Fruit fly (Drosophila melanogaster) whole organism, prepupa: ENCODE results near the gene aux.
A peak's percentile ranks its signal among the peaks of the same experiment; 100 is the strongest.
"Not testable (repeated sequence)": the region's sequence is repeated elsewhere in the genome, so short reads cannot be mapped to it uniquely, and the experiment has no call there.

Experiments used
- Blimp-1 ChIP-seq: fragments of 200-800 bp; sonication (Bioruptor generic); optimal IDR thresholded peaks from 3 replicates; lab custom pipeline; 2017; ENCODE audit warnings: missing biosample characterization, missing genetic modification characterization, mild to moderate bottlenecking, moderate library complexity, missing genetic modification reagents
- CG10669 ChIP-seq: fragments of 200-800 bp; sonication (Bioruptor generic); optimal IDR thresholded peaks from 3 replicates; lab custom pipeline; 2018; ENCODE audit warnings: missing biosample characterization, mild to moderate bottlenecking, missing genetic modification characterization, moderate library complexity
- CG11762 ChIP-seq: fragments of 200-800 bp; sonication (Bioruptor generic); optimal IDR thresholded peaks from 3 replicates; lab custom pipeline; 2016; ENCODE audit warnings: missing biosample characterization, missing genetic modification characterization; ENCODE audit not compliant: insufficient read depth
- CG11902 ChIP-seq: fragments of 200-800 bp; sonication (Bioruptor generic); optimal IDR thresholded peaks from 3 replicates; lab custom pipeline; 2016; ENCODE audit warnings: missing biosample characterization, missing genetic modification characterization
- CG16779 ChIP-seq: fragments of 200-800 bp; sonication (Bioruptor generic); optimal IDR thresholded peaks from 3 replicates; lab custom pipeline; 2017; ENCODE audit warnings: missing biosample characterization, mild to moderate bottlenecking, missing genetic modification characterization
- CG3032 ChIP-seq: fragments of 200-800 bp; optimal IDR thresholded peaks from 2 replicates; lab custom pipeline; 2019; ENCODE audit warnings: missing biosample characterization, mild to moderate bottlenecking, missing genetic modification characterization, moderate library complexity
- CG31627 ChIP-seq: fragments of 200-800 bp; sonication (Bioruptor generic); optimal IDR thresholded peaks from 3 replicates; lab custom pipeline; 2016; ENCODE audit warnings: missing biosample characterization, missing genetic modification characterization
- CG34406 ChIP-seq: fragments of 200-800 bp; sonication (Bioruptor generic); optimal IDR thresholded peaks from 3 replicates; lab custom pipeline; 2016; ENCODE audit warnings: missing biosample characterization, missing genetic modification characterization
- CG3919 ChIP-seq: fragments of 200-800 bp; sonication (Bioruptor generic); optimal IDR thresholded peaks from 3 replicates; lab custom pipeline; 2016; ENCODE audit warnings: missing biosample characterization, missing genetic modification characterization
- CG6163 ChIP-seq: fragments of 200-800 bp; sonication (Bioruptor generic); IDR thresholded peaks from 3 replicates; pipeline ENCODE4 v1.3.6; 2022; ENCODE audit warnings: missing biosample characterization, missing genetic modification characterization
- CG6276 ChIP-seq: fragments of 200-800 bp; sonication (Bioruptor generic); optimal IDR thresholded peaks from 2 replicates; lab custom pipeline; 2017; ENCODE audit warnings: missing biosample characterization, mild to moderate bottlenecking, missing genetic modification characterization
- CG6792 ChIP-seq: fragments of 200-800 bp; sonication (Bioruptor generic); optimal IDR thresholded peaks from 3 replicates; lab custom pipeline; 2016; ENCODE audit warnings: missing biosample characterization, missing genetic modification characterization
- CG6808 ChIP-seq: fragments of 200-800 bp; sonication (Bioruptor generic); optimal IDR thresholded peaks from 3 replicates; lab custom pipeline; 2017; ENCODE audit warnings: missing biosample characterization, missing genetic modification characterization, mild to moderate bottlenecking, moderate library complexity, missing genetic modification reagents
- CG6854 ChIP-seq: fragments of 200-800 bp; sonication (Bioruptor generic); optimal IDR thresholded peaks from 2 replicates; lab custom pipeline; 2017; ENCODE audit warnings: missing biosample characterization, mild to moderate bottlenecking, missing genetic modification characterization
- CG7368 ChIP-seq: fragments of 200-800 bp; sonication (Bioruptor generic); optimal IDR thresholded peaks from 3 replicates; lab custom pipeline; 2016; ENCODE audit warnings: missing biosample characterization, missing genetic modification characterization
- CG8319 ChIP-seq: fragments of 200-800 bp; sonication (Bioruptor generic); optimal IDR thresholded peaks from 3 replicates; lab custom pipeline; 2016; ENCODE audit warnings: missing biosample characterization, missing genetic modification characterization
- Eip75B ChIP-seq: fragments of 200-800 bp; sonication (Bioruptor generic); optimal IDR thresholded peaks from 3 replicates; lab custom pipeline; 2016; ENCODE audit warnings: missing biosample characterization, missing genetic modification characterization
- Eip78C ChIP-seq: fragments of 200-800 bp; sonication (Bioruptor generic); peaks from one replicate; lab custom pipeline; 2016; ENCODE audit warnings: missing biosample characterization, missing genetic modification characterization
- Eip93F ChIP-seq: fragments of 200-800 bp; sonication (Bioruptor generic); optimal IDR thresholded peaks from 2 replicates; lab custom pipeline; 2016; ENCODE audit warnings: missing biosample characterization, mild to moderate bottlenecking, missing genetic modification characterization
- Ets21C ChIP-seq: fragments of 200-800 bp; sonication (Bioruptor generic); optimal IDR thresholded peaks from 3 replicates; lab custom pipeline; 2016; ENCODE audit warnings: missing biosample characterization, missing genetic modification characterization
- Ets96B ChIP-seq: fragments of 200-800 bp; optimal IDR thresholded peaks from 2 replicates; lab custom pipeline; 2019; ENCODE audit warnings: missing biosample characterization, mild to moderate bottlenecking, missing genetic modification characterization, moderate library complexity
- Gug ChIP-seq: fragments of 200-800 bp; sonication (Bioruptor generic); IDR thresholded peaks from 2 replicates; pipeline ENCODE4 v1.3.6; 2022; ENCODE audit warnings: missing biosample characterization, missing genetic modification characterization
- Hr39 ChIP-seq: fragments of 200-800 bp; sonication (Bioruptor generic); optimal IDR thresholded peaks from 2 replicates; lab custom pipeline; 2016; ENCODE audit warnings: missing biosample characterization, missing genetic modification characterization
- Smox ChIP-seq: fragments of 200-800 bp; sonication (Bioruptor generic); optimal IDR thresholded peaks from 3 replicates; lab custom pipeline; 2016; ENCODE audit warnings: missing biosample characterization, missing genetic modification characterization
- Sox102F ChIP-seq: fragments of 200-800 bp; sonication (Bioruptor generic); optimal IDR thresholded peaks from 2 replicates; lab custom pipeline; 2016; ENCODE audit warnings: missing biosample characterization, mild to moderate bottlenecking, missing genetic modification characterization
- Sox15 ChIP-seq: fragments of 200-800 bp; sonication (Bioruptor generic); optimal IDR thresholded peaks from 3 replicates; lab custom pipeline; 2016; ENCODE audit warnings: missing biosample characterization, missing genetic modification characterization
- cyc ChIP-seq: fragments of 200-800 bp; sonication (Bioruptor generic); optimal IDR thresholded peaks from 3 replicates; lab custom pipeline; 2016; ENCODE audit warnings: missing biosample characterization, missing genetic modification characterization
- esn ChIP-seq: fragments of 200-800 bp; sonication (Bioruptor generic); optimal IDR thresholded peaks from 2 replicates; lab custom pipeline; 2016; ENCODE audit warnings: missing biosample characterization, mild to moderate bottlenecking, missing genetic modification characterization, moderate library complexity
- fd59A ChIP-seq: fragments of 200-800 bp; sonication (Bioruptor generic); optimal IDR thresholded peaks from 2 replicates; lab custom pipeline; 2017; ENCODE audit warnings: missing biosample characterization, mild to moderate bottlenecking, missing genetic modification characterization, missing genetic modification reagents
- fd85E ChIP-seq: fragments of 200-800 bp; sonication (Bioruptor generic); optimal IDR thresholded peaks from 3 replicates; lab custom pipeline; 2016; ENCODE audit warnings: missing biosample characterization, missing genetic modification characterization
- fkh ChIP-seq: fragments of 200-800 bp; sonication (Bioruptor generic); optimal IDR thresholded peaks from 3 replicates; lab custom pipeline; 2017; ENCODE audit warnings: missing biosample characterization, mild to moderate bottlenecking, missing genetic modification characterization, moderate library complexity
- spab ChIP-seq: fragments of 200-800 bp; sonication (Bioruptor generic); optimal IDR thresholded peaks from 2 replicates; lab custom pipeline; 2017; ENCODE audit warnings: missing biosample characterization, mild to moderate bottlenecking, missing genetic modification characterization, missing genetic modification reagents
- ss ChIP-seq, 2 experiments: fragments of 200-800 bp; sonication (Bioruptor generic); optimal IDR thresholded peaks; 2 replicates in 1 of 2; 3 replicates in 1 of 2; lab custom pipeline; 2017 to 2018; ENCODE audit warnings: mild to moderate bottlenecking in 2 of 2, missing biosample characterization in 2 of 2, missing genetic modification characterization in 2 of 2, moderate library complexity in 1 of 2
- svp ChIP-seq: fragments of 200-800 bp; sonication (Bioruptor generic); peaks from one replicate; lab custom pipeline; 2016; ENCODE audit warnings: missing biosample characterization, missing genetic modification characterization
- topi ChIP-seq: fragments of 200-800 bp; sonication (Bioruptor generic); optimal IDR thresholded peaks from 3 replicates; lab custom pipeline; 2016; ENCODE audit warnings: missing biosample characterization, missing genetic modification characterization

aux gene

DNA sequence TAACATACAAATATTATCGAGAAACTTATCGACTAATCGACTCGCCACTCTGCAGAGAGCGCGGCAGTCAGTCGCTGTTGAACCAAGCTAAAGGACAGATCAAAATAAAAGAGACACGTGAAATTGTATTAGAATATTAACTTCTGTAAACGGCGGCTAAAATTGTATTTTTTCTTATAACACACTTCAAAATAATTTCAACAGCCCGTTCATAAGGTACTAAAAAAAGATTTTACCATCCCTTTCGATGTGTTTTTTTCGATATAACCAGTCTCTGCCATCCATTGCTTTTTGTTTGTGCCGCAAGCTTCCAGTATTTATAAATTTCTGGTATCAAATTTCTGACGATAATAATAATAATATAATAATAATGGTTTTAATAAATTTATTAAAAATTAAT, at the start of gene aux:
TSS of gene aux (plus strand) at position 301 of the 400 bp plus-strand sequence.
- not testable (repeated sequence) for TF ChIP-seq fd85E; ss (GFP tag; optimal IDR thresholded peaks at IDR 0.05; lab: Kevin White, UChicago); Eip93F (GFP tag; lab: Kevin White, UChicago)

DNA sequence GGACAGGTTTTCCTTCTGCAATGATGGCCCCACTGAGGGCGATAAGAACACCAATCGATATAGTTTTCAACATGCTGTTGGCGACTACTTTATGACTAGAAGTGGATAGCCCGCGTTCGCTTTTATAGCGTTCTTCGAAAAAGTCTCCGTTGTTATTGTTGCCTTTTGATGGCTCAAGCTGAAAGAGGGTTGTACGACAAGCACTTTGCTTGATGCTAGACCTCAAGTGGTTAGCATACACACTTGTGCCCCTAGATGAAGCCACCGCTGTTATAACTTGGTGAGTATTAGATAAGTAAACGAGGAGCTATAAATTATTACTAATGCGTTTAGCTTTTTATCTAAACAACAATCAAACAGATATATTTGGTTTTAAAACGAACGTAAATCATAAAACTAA, 49.4 kb upstream of the aux start, which contains the start of gene CG40198:
TSS of gene CG40198 (minus strand) at position 101 of the 400 bp plus-strand sequence.
- no peak for TF ChIP-seq Eip75B (GFP tag; lab: Kevin White, UChicago)
- no peak for TF ChIP-seq topi (GFP tag; lab: Kevin White, UChicago)
- no peak for TF ChIP-seq Eip78C (GFP tag; lab: Kevin White, UChicago)
- TF ChIP-seq CG11762 (GFP tag; lab: Kevin White, UChicago), result no peak
- TF ChIP-seq CG6792, result no peak

DNA sequence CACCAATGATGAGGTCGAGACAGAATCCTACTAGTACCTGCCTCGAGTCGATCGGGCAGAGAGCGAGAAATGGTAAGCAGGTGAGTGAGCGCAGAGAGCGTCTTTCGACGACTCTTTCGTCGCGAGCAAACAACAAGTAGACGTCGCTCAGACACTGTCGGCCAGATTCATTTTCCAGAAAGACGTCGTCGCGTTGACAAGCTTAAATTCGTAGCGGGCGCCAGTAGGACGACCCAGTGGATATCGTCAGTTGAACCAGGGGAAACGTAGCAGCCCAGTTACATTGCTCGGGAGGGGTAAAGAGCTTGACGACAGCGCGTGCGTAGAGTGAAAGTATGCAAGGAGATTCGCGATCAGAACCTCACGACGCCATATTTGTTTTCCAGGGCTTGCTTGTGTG, 37.1 kb upstream of the aux start, which contains the start of gene CG12581:
TSS of gene CG12581 (plus strand) at position 163 of the 400 bp plus-strand sequence.
- TF ChIP-seq esn, result no peak
- no peak for TF ChIP-seq CG6163 (GFP tag; lab: Robert Waterston, UW)
- no peak for TF ChIP-seq CG7368 (GFP tag; lab: Kevin White, UChicago)
- peak; percentile 37 for TF ChIP-seq fkh (GFP tag; lab: Kevin White, UChicago)
- no peak for TF ChIP-seq Ets96B
- TF ChIP-seq CG11762 (GFP tag; lab: Kevin White, UChicago), result no peak
- peak; percentile 5 for TF ChIP-seq Eip75B (GFP tag; lab: Kevin White, UChicago)
- no peak for TF ChIP-seq CG8319 (GFP tag; lab: Kevin White, UChicago)
- no peak for TF ChIP-seq CG31627 (GFP tag; lab: Kevin White, UChicago)
- peak; percentile 5 for TF ChIP-seq Eip78C (GFP tag; lab: Kevin White, UChicago)
- no peak for TF ChIP-seq CG11902 (GFP tag; lab: Kevin White, UChicago)
- TF ChIP-seq Blimp-1 (GFP tag; lab: Kevin White, UChicago), result peak; percentile 92
- no peak for TF ChIP-seq CG6808 (GFP tag; lab: Kevin White, UChicago)
- peak; percentile 4 for TF ChIP-seq CG6854 (GFP tag; lab: Kevin White, UChicago)
- no peak for TF ChIP-seq Smox
- TF ChIP-seq Sox102F, result peak; percentile 10
- TF ChIP-seq CG3032 (tag; lab: Kevin White, UChicago), result no peak
- TF ChIP-seq ss (GFP tag; optimal IDR thresholded peaks at IDR 0.05; lab: Kevin White, UChicago), result no peak
- no peak for TF ChIP-seq Ets21C (GFP tag; lab: Kevin White, UChicago)

DNA sequence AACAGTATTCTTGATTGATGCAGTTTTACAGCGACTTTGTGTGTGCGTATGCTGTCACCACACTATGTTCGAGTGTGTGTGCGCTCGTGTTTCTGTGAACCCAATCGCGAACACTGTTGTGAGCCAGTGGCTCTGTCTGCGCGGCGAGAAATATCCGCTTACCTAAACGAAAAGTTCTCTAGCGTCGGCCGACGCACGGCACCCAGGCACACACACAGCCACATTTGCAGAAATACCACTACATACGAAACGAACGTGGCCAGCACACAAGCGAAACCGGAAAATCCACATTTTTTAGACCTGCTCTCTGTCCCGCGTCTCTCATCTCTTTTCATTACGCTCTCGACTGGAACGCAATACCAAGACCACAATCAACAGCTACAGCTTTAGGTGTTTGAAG, 36.6 kb upstream of the aux start:
- TF ChIP-seq Eip93F (GFP tag; lab: Kevin White, UChicago) (no peak), Blimp-1 (GFP tag; lab: Kevin White, UChicago) (peak; percentile 44)
- TF ChIP-seq, all 60 proteins: peak for 1

DNA sequence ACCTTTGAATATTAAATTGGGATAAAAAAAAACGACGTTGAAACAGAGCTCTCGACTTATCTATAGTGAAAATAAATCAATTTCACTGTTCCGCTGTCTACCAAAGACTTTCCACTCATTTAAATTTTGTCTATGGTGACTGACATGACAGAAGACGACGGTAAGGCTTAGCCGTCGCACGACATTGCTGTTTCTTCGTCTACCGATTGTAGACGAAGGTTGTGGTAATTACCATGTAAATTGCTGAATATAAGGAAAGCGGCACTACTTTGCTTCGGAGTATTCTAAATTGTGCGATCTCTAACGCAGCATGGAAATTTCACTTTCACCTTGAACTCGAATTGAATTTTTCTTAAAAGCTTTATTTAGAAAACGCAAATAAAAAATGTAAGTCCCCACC, 34.9 kb upstream of the aux start:
- TF ChIP-seq CG3919 (GFP tag; lab: Kevin White, UChicago) (no peak), CG6808 (GFP tag; lab: Kevin White, UChicago) (no peak), cyc (no peak), svp (GFP tag; lab: Kevin White, UChicago) (no peak), CG16779 (tag; lab: Kevin White, UChicago) (no peak), Sox15 (no peak), CG8319 (GFP tag; lab: Kevin White, UChicago) (no peak), fd59A (GFP tag; lab: Kevin White, UChicago) (no peak), Sox102F (no peak), CG34406 (GFP tag; lab: Kevin White, UChicago) (no peak), CG3032 (tag; lab: Kevin White, UChicago) (no peak), Hr39 (GFP tag; lab: Kevin White, UChicago) (no peak), spab (no peak), topi (GFP tag; lab: Kevin White, UChicago) (no peak), Gug (GFP tag; lab: Robert Waterston, UW) (no peak), CG6854 (GFP tag; lab: Kevin White, UChicago) (no peak), Eip78C (GFP tag; lab: Kevin White, UChicago) (no peak), CG6276 (GFP tag; lab: Kevin White, UChicago) (no peak), CG10669 (GFP tag; lab: Kevin White, UChicago) (no peak)
